Worm (Caenorhabditis elegans): Measurements from ENCODE around the gene fask-1.

ce11 chrIV:13089671-13090242 lies 10.8 kb upstream of the fask-1 start:
- TF ChIP-seq dao-5 (tag; optimal IDR thresholded peaks at IDR 0.05) (no peak), W03F9.2 (tag; optimal IDR thresholded peaks at IDR 0.05) (no peak), him-1 (tag; optimal IDR thresholded peaks at IDR 0.05) (no peak)

Measured in whole organism, L4/young adult.